Worm (Caenorhabditis elegans) whole organism, early embryonic: ENCODE data around the gene daf-36.

Experiments used
- ceh-13 ChIP-seq: fragments of 200-800 bp; sonication (Bioruptor generic); optimal IDR thresholded peaks from 2 replicates; lab custom pipeline; 2018; ENCODE audit warnings: mild to moderate bottlenecking, missing genetic modification characterization, missing compliant biosample characterization
- flt-1 ChIP-seq: fragments of 200-800 bp; sonication (Bioruptor generic); IDR thresholded peaks from 2 replicates; pipeline ENCODE4 v1.3.6; 2022; ENCODE audit warnings: missing genetic modification characterization, missing compliant biosample characterization
- hmg-4 ChIP-seq: fragments of 200-800 bp; sonication (Bioruptor generic); optimal IDR thresholded peaks from 2 replicates; lab custom pipeline; 2018; ENCODE audit warnings: mild to moderate bottlenecking, missing genetic modification characterization, missing compliant biosample characterization
- scrt-1 ChIP-seq: fragments of 200-800 bp; sonication (Bioruptor generic); IDR thresholded peaks from 2 replicates; pipeline ENCODE4 v1.3.6; 2022; ENCODE audit warnings: missing genetic modification characterization, missing compliant biosample characterization
- tra-4 ChIP-seq: sonication (generic microtip); optimal IDR thresholded peaks from 2 replicates; lab custom pipeline; 2017; ENCODE audit warnings: missing genetic modification characterization, missing compliant biosample characterization

DNA sequence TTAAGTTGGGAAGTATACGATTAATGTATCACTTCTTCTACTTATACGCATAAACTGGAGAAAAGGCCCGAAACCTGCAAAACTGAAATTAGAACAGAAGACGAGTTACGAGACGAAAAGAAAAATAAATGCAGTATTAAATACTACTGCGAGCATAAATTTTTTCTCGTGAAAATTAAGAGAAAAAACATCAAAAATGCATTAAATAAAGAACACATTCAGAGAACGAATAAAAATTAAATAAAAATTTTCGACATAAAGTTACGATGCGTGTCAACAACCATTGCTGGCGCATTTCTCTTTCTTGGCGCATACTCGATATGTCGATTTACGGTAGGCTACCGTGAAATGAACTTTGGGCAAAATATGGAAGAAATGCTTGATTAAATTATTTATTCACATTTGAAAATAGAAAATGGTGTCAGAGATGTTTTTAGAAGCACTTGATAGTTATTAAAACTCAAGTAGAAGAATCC lies 20.6 kb downstream of the daf-36 start, which contains the start of the genes ZK856.19 and ZK856.11:
- no peak for TF ChIP-seq hmg-4 (GFP tag; lab: Kevin White, UChicago)
- no peak for TF ChIP-seq tra-4 (tag; lab: Kevin White, UChicago)
- TF ChIP-seq flt-1 (GFP tag; lab: Robert Waterston, UW), result no peak
- TF ChIP-seq scrt-1 (GFP tag; lab: Robert Waterston, UW), result no peak
- TF ChIP-seq ceh-13 (GFP tag; lab: Kevin White, UChicago), result no peak
